Fruit fly (Drosophila melanogaster) whole organism, pupa: ENCODE results near the gene nrv2.

Experiments used
- CG12605 ChIP-seq: fragments of 200-800 bp; sonication (Bioruptor generic); IDR thresholded peaks from 2 replicates; pipeline ENCODE4 v1.3.6; 2022; ENCODE audit warnings: missing biosample characterization, missing genetic modification characterization
- CG32121 ChIP-seq: fragments of 200-800 bp; sonication (Bioruptor generic); IDR thresholded peaks from 2 replicates; pipeline ENCODE4 v1.3.6; 2022; ENCODE audit warnings: missing biosample characterization, missing genetic modification characterization
- CG34367 ChIP-seq: fragments of 200-800 bp; sonication (Bioruptor generic); optimal IDR thresholded peaks from 2 replicates; lab custom pipeline; 2018; ENCODE audit warnings: missing biosample characterization, mild to moderate bottlenecking, missing genetic modification characterization
- CG4496 ChIP-seq: fragments of 200-800 bp; sonication (Bioruptor generic); IDR thresholded peaks from 3 replicates; pipeline ENCODE4 v1.3.6; 2022; ENCODE audit warnings: missing biosample characterization, missing genetic modification characterization
- CG8301 ChIP-seq: fragments of 200-800 bp; sonication (Bioruptor generic); optimal IDR thresholded peaks from 2 replicates; lab custom pipeline; 2018; ENCODE audit warnings: missing biosample characterization, mild to moderate bottlenecking, missing genetic modification characterization
- D1 ChIP-seq: fragments of 200-800 bp; sonication (Bioruptor generic); optimal IDR thresholded peaks from 2 replicates; lab custom pipeline; 2018; ENCODE audit warnings: missing biosample characterization, mild to moderate bottlenecking, missing genetic modification characterization, moderate library complexity
- fd96Ca ChIP-seq: fragments of 200-800 bp; sonication (Bioruptor generic); IDR thresholded peaks from 3 replicates; pipeline ENCODE4 v1.3.6; 2022; ENCODE audit warnings: missing biosample characterization, missing genetic modification characterization

DNA sequence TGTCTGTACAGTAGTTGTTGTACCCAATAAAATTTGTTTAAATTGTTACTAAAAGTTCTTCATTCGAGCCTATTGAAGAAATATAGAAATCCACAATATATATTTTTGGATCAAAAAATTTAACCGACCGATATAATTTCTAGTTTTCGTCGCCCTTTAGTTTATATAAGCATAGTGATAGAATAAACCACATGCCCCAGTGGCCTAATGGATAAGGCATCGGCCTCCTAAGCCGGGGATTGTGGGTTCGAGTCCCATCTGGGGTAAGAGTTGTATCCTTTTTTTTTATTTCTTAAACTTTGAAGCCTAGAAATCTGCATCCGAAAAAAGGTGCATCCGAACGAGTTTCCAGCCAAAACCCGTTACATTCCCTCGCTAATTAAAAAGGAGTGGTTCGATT is 889 bp upstream of the nrv2 start:
- TF ChIP-seq CG12605 (GFP tag; lab: Robert Waterston, UW): no peak
- TF ChIP-seq CG4496: no peak
- no peak for TF ChIP-seq D1 (tag; lab: Kevin White, UChicago)
- TF ChIP-seq fd96Ca (GFP tag; lab: Robert Waterston, UW): no peak
- TF ChIP-seq CG34367 (tag; lab: Kevin White, UChicago): no peak
- TF ChIP-seq CG8301 (tag; lab: Kevin White, UChicago): no peak
- TF ChIP-seq CG32121 (GFP tag; lab: Robert Waterston, UW): no peak
